Worm (Caenorhabditis elegans) whole organism, midembryonic: ENCODE measurements around the gene cest-24.

Experiments used
- T22C8.4 ChIP-seq: fragments of 200-800 bp; sonication (Bioruptor generic); IDR thresholded peaks from 2 replicates; pipeline ENCODE4 v1.3.6; 2022; ENCODE audit warnings: missing genetic modification characterization, missing compliant biosample characterization
- flt-1 ChIP-seq: fragments of 200-800 bp; sonication (Bioruptor generic); IDR thresholded peaks from 2 replicates; pipeline ENCODE4 v1.3.6; 2022; ENCODE audit warnings: missing genetic modification characterization, missing compliant biosample characterization

DNA sequence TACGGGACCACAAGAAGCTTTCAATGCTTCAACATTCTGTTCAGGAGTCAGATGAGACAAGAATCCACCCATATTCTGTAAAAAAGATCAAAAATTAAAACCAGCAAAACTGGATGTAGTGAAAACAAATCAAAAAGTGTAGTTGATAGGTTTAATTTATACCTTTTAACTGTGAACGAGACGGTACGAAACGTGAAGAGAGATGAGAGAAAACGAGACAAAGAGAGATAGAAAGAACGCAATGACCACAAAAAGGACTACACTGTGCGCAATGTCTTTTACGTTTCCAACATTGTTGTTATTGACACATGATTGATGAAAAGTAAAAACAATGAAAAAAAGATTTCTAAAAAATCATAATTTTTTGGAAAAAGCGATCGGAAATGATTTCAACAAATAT lies 48.9 kb downstream of the cest-24 start, which contains the start of gene cest-33:
- no peak for TF ChIP-seq flt-1 (GFP tag; lab: Robert Waterston, UW)
- no peak for TF ChIP-seq T22C8.4
